Worm (Caenorhabditis elegans): ENCODE measurements around the gene cnc-10.
A peak's percentile ranks its signal among the peaks of the same experiment; 100 is the strongest.

The cnc-10 gene

ce11 chrV:11182925-11183324, at the start of gene cnc-10:
Gene cnc-10, plus strand, starts transcription at chrV:11183225.
- no peak for TF ChIP-seq lir-3 (tag; optimal IDR thresholded peaks at IDR 0.05)
- no peak for TF ChIP-seq egl-43 (GFP tag; IDR thresholded peaks at IDR 0.05)
- no peak for TF ChIP-seq mes-2 (tag; optimal IDR thresholded peaks at IDR 0.05; ENCODE audit: poor library complexity, severe bottlenecking)
- no peak for TF ChIP-seq F26F4.8 (GFP tag; conservative IDR thresholded peaks at IDR 0.05)
- no peak for TF ChIP-seq ama-1 (optimal IDR thresholded peaks at IDR 0.05)
- TF ChIP-seq Y105C5A.15 (GFP tag; IDR thresholded peaks at IDR 0.05), result no peak

- TF ChIP-seq ceh-44 (GFP tag; IDR thresholded peaks at IDR 0.05) (no peak), ces-1 (GFP tag; optimal IDR thresholded peaks at IDR 0.05) (no peak), nhr-102 (tag; optimal IDR thresholded peaks at IDR 0.05) (no peak), set-16 (GFP tag; IDR thresholded peaks at IDR 0.05) (no peak), nhr-237 (tag; optimal IDR thresholded peaks at IDR 0.05) (no peak), duxl-1 (tag; optimal IDR thresholded peaks at IDR 0.05; ENCODE audit: poor library complexity) (no peak), zip-11 (GFP tag; IDR thresholded peaks at IDR 0.05) (no peak), lin-1 (GFP tag; IDR thresholded peaks at IDR 0.05) (no peak), nhr-111 (GFP tag; optimal IDR thresholded peaks at IDR 0.05) (no peak), madf-5 (GFP tag; IDR thresholded peaks at IDR 0.05) (no peak), sdz-12 (GFP tag; optimal IDR thresholded peaks at IDR 0.05) (no peak), Y75B8A.6 (GFP tag; IDR thresholded peaks at IDR 0.05) (no peak), nhr-48 (tag; optimal IDR thresholded peaks at IDR 0.05) (no peak), mxl-3 (GFP tag; optimal IDR thresholded peaks at IDR 0.05) (no peak), ztf-11 (tag; optimal IDR thresholded peaks at IDR 0.05) (no peak), lin-29 (GFP tag; IDR thresholded peaks at IDR 0.05) (no peak)
Measured at ce11 chrV:11133516-11133915, 49.5 kb upstream of the cnc-10 start.

DNA sequence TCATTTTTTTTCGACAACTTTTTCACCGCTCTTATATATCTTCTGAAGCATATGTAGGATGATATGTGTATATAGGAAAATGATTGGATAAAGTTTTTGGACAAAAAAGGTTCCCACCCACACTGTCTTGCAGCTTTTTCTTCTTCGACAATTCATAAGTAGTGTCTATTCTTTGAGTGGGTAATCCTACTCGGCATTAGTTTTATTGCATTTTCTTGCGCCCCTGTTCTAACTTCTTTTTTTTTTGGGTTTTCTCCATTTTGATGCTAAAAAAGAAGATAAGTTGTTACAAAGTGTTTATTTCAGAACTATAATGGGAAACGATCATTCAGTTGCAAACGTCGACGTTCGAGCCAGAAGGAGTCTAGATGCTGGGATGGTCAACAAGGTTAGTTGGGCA, 48.7 kb upstream of the cnc-10 start, which contains the start of gene glb-3:
Gene glb-3, plus strand, starts transcription at position 301 of the 400 bp plus-strand sequence.
- TF ChIP-seq nhr-42 (GFP tag; IDR thresholded peaks at IDR 0.05) (no peak), tra-1 (GFP tag; IDR thresholded peaks at IDR 0.05) (no peak), hlh-30 (tag; optimal IDR thresholded peaks at IDR 0.05; ENCODE audit: insufficient read depth) (no peak), ceh-32 (tag; optimal IDR thresholded peaks at IDR 0.05; ENCODE audit: poor library complexity) (no peak), tag-97 (GFP tag; IDR thresholded peaks at IDR 0.05) (no peak), spr-3 (GFP tag; optimal IDR thresholded peaks at IDR 0.05) (no peak), hmg-1.1 (GFP tag; IDR thresholded peaks at IDR 0.05) (no peak), lin-13 (GFP tag; optimal IDR thresholded peaks at IDR 0.05) (no peak), nhr-6 (tag; optimal IDR thresholded peaks at IDR 0.05) (no peak), ztf-7 (tag; optimal IDR thresholded peaks at IDR 0.05) (no peak), R02D3.7 (tag; optimal IDR thresholded peaks at IDR 0.05) (no peak)

- no peak for TF ChIP-seq pha-4 (GFP tag; IDR thresholded peaks at IDR 0.05)
- no peak for TF ChIP-seq pha-4 (tag; optimal IDR thresholded peaks at IDR 0.05)
- no peak for TF ChIP-seq nhr-10 (tag; optimal IDR thresholded peaks at IDR 0.05)
- peak in 1 of 2 experiments; percentile 48 for TF ChIP-seq mdl-1 (tag; optimal IDR thresholded peaks at IDR 0.05)
- peak; percentile 12 for TF ChIP-seq dve-1 (tag; optimal IDR thresholded peaks at IDR 0.05; ENCODE audit: insufficient read depth)
- TF ChIP-seq nhr-28 (tag; optimal IDR thresholded peaks at IDR 0.05), result peak; percentile 26
- TF ChIP-seq mxl-3 (GFP tag; optimal IDR thresholded peaks at IDR 0.05), result peak; percentile 47
- no peak for TF ChIP-seq F37D6.2 (tag; optimal IDR thresholded peaks at IDR 0.05)
- no peak for TF ChIP-seq zag-1 (tag; optimal IDR thresholded peaks at IDR 0.05)
- no peak for TF ChIP-seq lin-38 (GFP tag; IDR thresholded peaks at IDR 0.05)
- TF ChIP-seq nhr-11 (tag; optimal IDR thresholded peaks at IDR 0.05), result peak; percentile 20
- TF ChIP-seq Y105C5A.15 (GFP tag; IDR thresholded peaks at IDR 0.05), result no peak
- TF ChIP-seq aha-1 (tag), result peak; percentile 73
- TF ChIP-seq unc-39 (tag; optimal IDR thresholded peaks at IDR 0.05), result no peak
- TF ChIP-seq nhr-76 (tag; optimal IDR thresholded peaks at IDR 0.05), result no peak
- 0 out of 2 replicates have a peak, but pooled peaks have one; percentile 13 for TF ChIP-seq dmd-6 (GFP tag; IDR thresholded peaks at IDR 0.05)
- TF ChIP-seq zip-11 (GFP tag; IDR thresholded peaks at IDR 0.05), result no peak
- TF ChIP-seq ama-1 (optimal IDR thresholded peaks at IDR 0.05), result no peak
- no peak for TF ChIP-seq ceh-20 (GFP tag; IDR thresholded peaks at IDR 0.05)
- TF ChIP-seq madf-5 (GFP tag; IDR thresholded peaks at IDR 0.05), result no peak
- no peak for TF ChIP-seq nhr-42 (GFP tag; IDR thresholded peaks at IDR 0.05)
- TF ChIP-seq duxl-1 (tag; optimal IDR thresholded peaks at IDR 0.05; ENCODE audit: poor library complexity), result no peak
Measured at ce11 chrV:11140326-11140725, 42.7 kb upstream of the cnc-10 start.
